Fruit fly (Drosophila melanogaster) Kc167 (cell line): ENCODE results near the gene gdl-ORF39.

ENCODE experiments used
- Myc ChIP-seq: fragments of >200 bp; optimal IDR thresholded peaks from 2 replicates; lab custom pipeline; 2017; ENCODE audit warnings: missing external identifiers
- h ChIP-seq: fragments of >200 bp; optimal IDR thresholded peaks from 3 replicates; lab custom pipeline; 2018; ENCODE audit warnings: missing external identifiers
- insv ChIP-seq: fragments of >200 bp; optimal IDR thresholded peaks from 3 replicates; lab custom pipeline; 2018; ENCODE audit warnings: missing external identifiers
- psq ChIP-seq: fragments of >200 bp; optimal IDR thresholded peaks from 2 replicates; lab custom pipeline; 2017; ENCODE audit warnings: missing external identifiers

- no peak for TF ChIP-seq h (lab: Kevin White, UChicago)
- TF ChIP-seq psq (lab: Kevin White, UChicago): no peak
- no peak for TF ChIP-seq Myc
- TF ChIP-seq insv: no peak
Observed at dm6 chr3L:15539903-15540409, 30.7 kb downstream of the gdl-ORF39 start.
